Worm (Caenorhabditis elegans) whole organism, L4/young adult: ENCODE data around the gene F53B7.4.

Source experiments
- W03F9.2 ChIP-seq: fragments of 150-350 bp; optimal IDR thresholded peaks from 2 replicates; lab custom pipeline; 2014; ENCODE audit warnings: missing biosample characterization, missing genetic modification characterization
- dao-5 ChIP-seq: sonication (generic microtip); optimal IDR thresholded peaks from 2 replicates; lab custom pipeline; 2016; ENCODE audit warnings: missing genotype, missing genetic modification characterization, moderate library complexity, missing compliant biosample characterization
- him-1 ChIP-seq: sonication (generic microtip); optimal IDR thresholded peaks from 2 replicates; lab custom pipeline; 2016; ENCODE audit warnings: missing genotype, missing genetic modification reagents, missing genetic modification characterization, missing compliant biosample characterization

F53B7.4 gene

ce11 chrV:11002434-11002833 is at the start of gene F53B7.4:
TSS of gene F53B7.4 (minus strand) at chrV:11002534.
- no peak for TF ChIP-seq dao-5 (tag; lab: Kevin White, UChicago)
- TF ChIP-seq him-1 (tag; lab: Kevin White, UChicago) = no peak
- no peak for TF ChIP-seq W03F9.2 (tag; lab: Kevin White, UChicago)

- TF ChIP-seq W03F9.2 (tag; lab: Kevin White, UChicago) = no peak
- no peak for TF ChIP-seq him-1 (tag; lab: Kevin White, UChicago)
- TF ChIP-seq dao-5 (tag; lab: Kevin White, UChicago) = no peak
Observed at ce11 chrV:11051921-11052320, 49.6 kb upstream of the F53B7.4 start, which contains the start of gene T04C12.33. TSS of gene T04C12.33 (plus strand) at chrV:11052221.

- no peak for TF ChIP-seq him-1 (tag; lab: Kevin White, UChicago)
- TF ChIP-seq W03F9.2 (tag; lab: Kevin White, UChicago) = no peak
- TF ChIP-seq dao-5 (tag; lab: Kevin White, UChicago) = no peak
Observed at ce11 chrV:11048678-11049077, 46.3 kb upstream of the F53B7.4 start, which contains the start of gene srh-74. TSS of gene srh-74 (minus strand) at chrV:11048778.

ce11 chrV:11046730-11047129 is 44.4 kb upstream of the F53B7.4 start, which contains the start of gene dhs-18:
TSS of gene dhs-18 (minus strand) at chrV:11046833.
- TF ChIP-seq him-1 (tag; lab: Kevin White, UChicago) = no peak
- no peak for TF ChIP-seq dao-5 (tag; lab: Kevin White, UChicago)
- no peak for TF ChIP-seq W03F9.2 (tag; lab: Kevin White, UChicago)

- TF ChIP-seq him-1 (tag; lab: Kevin White, UChicago) (no peak), W03F9.2 (tag; lab: Kevin White, UChicago) (no peak), dao-5 (tag; lab: Kevin White, UChicago) (no peak)
Observed at ce11 chrV:11043767-11044166, 41.4 kb upstream of the F53B7.4 start, which contains the start of gene C45B11.6. TSS of gene C45B11.6 (plus strand) at chrV:11044067.

- TF ChIP-seq him-1 (tag; lab: Kevin White, UChicago) (no peak), dao-5 (tag; lab: Kevin White, UChicago) (no peak), W03F9.2 (tag; lab: Kevin White, UChicago) (no peak)
Observed at ce11 chrV:11042538-11042937, 40.2 kb upstream of the F53B7.4 start, which contains the start of gene C45B11.2. TSS of gene C45B11.2 (plus strand) at chrV:11042710.

- no peak for TF ChIP-seq W03F9.2 (tag; lab: Kevin White, UChicago)
Observed at ce11 chrV:11041499-11041898, 39.2 kb upstream of the F53B7.4 start, which contains the start of gene C45B11.5. TSS of gene C45B11.5 (plus strand) at chrV:11041799.

ce11 chrV:11040473-11040872 is 38.1 kb upstream of the F53B7.4 start, which contains the start of gene C45B11.8:
TSS of gene C45B11.8 (plus strand) at chrV:11040773.
- TF ChIP-seq him-1 (tag; lab: Kevin White, UChicago) = no peak
- no peak for TF ChIP-seq dao-5 (tag; lab: Kevin White, UChicago)
- TF ChIP-seq W03F9.2 (tag; lab: Kevin White, UChicago) = no peak

- TF ChIP-seq him-1 (tag; lab: Kevin White, UChicago) (no peak), W03F9.2 (tag; lab: Kevin White, UChicago) (no peak), dao-5 (tag; lab: Kevin White, UChicago) (no peak)
Observed at ce11 chrV:11040020-11040419, 37.7 kb upstream of the F53B7.4 start, which contains the start of gene C45B11.9. TSS of gene C45B11.9 (plus strand) at chrV:11040320.

ce11 chrV:11039379-11039954 is 37.1 kb upstream of the F53B7.4 start, which contains the start of gene pak-2:
TSS of gene pak-2 (minus strand) at chrV:11039429.
- TF ChIP-seq dao-5 (tag; lab: Kevin White, UChicago) (no peak), W03F9.2 (tag; lab: Kevin White, UChicago) (peak; percentile 52), him-1 (tag; lab: Kevin White, UChicago) (peak; percentile 55)

ce11 chrV:11034748-11035147 is 32.4 kb upstream of the F53B7.4 start, which contains the start of gene pptr-2:
TSS of gene pptr-2 (minus strand) at chrV:11034931.
- TF ChIP-seq W03F9.2 (tag; lab: Kevin White, UChicago) = no peak
- no peak for TF ChIP-seq him-1 (tag; lab: Kevin White, UChicago)
- TF ChIP-seq dao-5 (tag; lab: Kevin White, UChicago) = no peak

- TF ChIP-seq W03F9.2 (tag; lab: Kevin White, UChicago) = no peak
- TF ChIP-seq dao-5 (tag; lab: Kevin White, UChicago) = no peak
- TF ChIP-seq him-1 (tag; lab: Kevin White, UChicago) = no peak
Observed at ce11 chrV:11033241-11033640, 30.9 kb upstream of the F53B7.4 start.

ce11 chrV:11030675-11031074 is 28.3 kb upstream of the F53B7.4 start:
- no peak for TF ChIP-seq dao-5 (tag; lab: Kevin White, UChicago)
- TF ChIP-seq W03F9.2 (tag; lab: Kevin White, UChicago) = no peak
- TF ChIP-seq him-1 (tag; lab: Kevin White, UChicago) = no peak

- TF ChIP-seq W03F9.2 (tag; lab: Kevin White, UChicago) (peak; percentile 22), him-1 (tag; lab: Kevin White, UChicago) (no peak), dao-5 (tag; lab: Kevin White, UChicago) (no peak)
Observed at ce11 chrV:11029309-11029708, 27.0 kb upstream of the F53B7.4 start.
